Fruit fly (Drosophila melanogaster): ENCODE data around the gene emc.

The emc gene

DNA sequence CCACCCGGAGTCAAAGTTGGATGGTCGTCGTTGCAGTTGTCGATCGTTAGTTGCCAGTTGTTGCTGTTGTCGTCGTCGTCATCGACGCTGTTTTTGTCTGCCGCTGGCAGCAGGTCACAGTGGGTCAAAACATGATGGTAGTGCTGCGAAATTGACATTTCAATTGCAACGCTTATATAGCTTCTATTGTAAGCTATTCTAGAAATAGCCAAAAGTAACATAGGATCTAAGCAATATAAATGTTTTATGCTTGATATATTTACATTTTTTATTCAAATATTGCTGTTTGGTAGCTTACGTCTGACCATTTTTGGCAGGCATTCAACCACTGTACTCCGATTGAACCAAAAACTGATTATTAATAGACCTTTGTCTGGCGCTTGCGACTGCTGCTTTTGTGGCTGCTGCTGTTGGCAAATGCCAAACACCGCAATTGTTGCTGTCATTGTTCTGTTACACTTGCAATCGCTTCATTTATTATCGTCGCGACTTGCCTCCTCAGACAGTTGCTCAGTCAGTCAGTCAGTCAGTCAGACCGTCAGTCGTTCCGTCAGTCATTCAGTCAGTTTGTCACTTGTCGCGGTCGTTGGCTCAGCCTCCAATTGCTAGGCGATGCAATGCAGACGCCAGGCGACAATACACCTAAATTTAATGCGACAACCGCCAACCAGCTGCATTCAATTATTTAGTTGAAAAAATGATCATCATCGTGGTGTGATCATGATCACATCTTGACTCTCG is 42.2 kb downstream of the emc start (continued):
- TF ChIP-seq croc (GFP tag; conservative IDR thresholded peaks at IDR 0.05): peak; percentile 57
- TF ChIP-seq CG1832 (GFP tag; optimal IDR thresholded peaks at IDR 0.05): no peak
- TF ChIP-seq bbx (GFP tag; IDR thresholded peaks at IDR 0.05; ENCODE audit: partially characterized antibody): peak; percentile 67
- TF ChIP-seq wdn (GFP tag; IDR thresholded peaks at IDR 0.05): no peak
- no peak for TF ChIP-seq NC2α (GFP tag; optimal IDR thresholded peaks at IDR 0.05)
- no peak for TF ChIP-seq gt (GFP tag; IDR thresholded peaks at IDR 0.05)
- TF ChIP-seq CG10462 (GFP tag; optimal IDR thresholded peaks at IDR 0.05): no peak
- TF ChIP-seq CG8944 (GFP tag; optimal IDR thresholded peaks at IDR 0.05): no peak
- TF ChIP-seq CG11560 (tag; IDR thresholded peaks at IDR 0.05): no peak
- peak; percentile 6 for TF ChIP-seq Meics (GFP tag; optimal IDR thresholded peaks at IDR 0.05)
- TF ChIP-seq CG11695 (GFP tag; IDR thresholded peaks at IDR 0.05): peak; percentile 67; the same call in 2 of the 3 replicates
- TF ChIP-seq CG17568 (GFP tag; optimal IDR thresholded peaks at IDR 0.05): peak; percentile 60
- no peak for TF ChIP-seq emc (GFP tag; optimal IDR thresholded peaks at IDR 0.05)
- TF ChIP-seq yki (optimal IDR thresholded peaks at IDR 0.05): no peak
- TF ChIP-seq ind (GFP tag; optimal IDR thresholded peaks at IDR 0.05): peak; percentile 33
- TF ChIP-seq CG15514 (GFP tag; optimal IDR thresholded peaks at IDR 0.05): peak; percentile 8
- peak; percentile 15 for TF ChIP-seq Sry-β (GFP tag; optimal IDR thresholded peaks at IDR 0.05)
- TF ChIP-seq CG11504 (tag; optimal IDR thresholded peaks at IDR 0.05): peak; percentile 77
- TF ChIP-seq crc (GFP tag; optimal IDR thresholded peaks at IDR 0.05): no peak
- no peak for TF ChIP-seq cad (GFP tag; optimal IDR thresholded peaks at IDR 0.05)
- no peak for TF ChIP-seq CG11247 (GFP tag; IDR thresholded peaks at IDR 0.05)
- peak; percentile 33 for TF ChIP-seq CG18619 (GFP tag; optimal IDR thresholded peaks at IDR 0.05)
- TF ChIP-seq shn (GFP tag; optimal IDR thresholded peaks at IDR 0.05): peak; percentile 33
- TF ChIP-seq hb (GFP tag; IDR thresholded peaks at IDR 0.05; ENCODE audit: partially characterized antibody): peak; percentile 73; the same call in 2 of the 3 replicates
- TF ChIP-seq D (optimal IDR thresholded peaks at IDR 0.05): no peak
- TF ChIP-seq D (GFP tag; optimal IDR thresholded peaks at IDR 0.05): peak; percentile 72
- TF ChIP-seq CG9797 (GFP tag; optimal IDR thresholded peaks at IDR 0.05): no peak
- peak; percentile 65 for TF ChIP-seq CG7839 (tag; optimal IDR thresholded peaks at IDR 0.05)
- peak; percentile 44 for TF ChIP-seq CG1602 (GFP tag; optimal IDR thresholded peaks at IDR 0.05)
- peak; percentile 36 for TF ChIP-seq CG12744 (GFP tag; optimal IDR thresholded peaks at IDR 0.05)
- TF ChIP-seq CG13894 (tag; optimal IDR thresholded peaks at IDR 0.05): no peak
- TF ChIP-seq CG4730 (GFP tag; IDR thresholded peaks at IDR 0.05): no peak
- TF ChIP-seq pan (optimal IDR thresholded peaks at IDR 0.05): no peak
- peak in 1 of 2 experiments; percentile 65 for TF ChIP-seq pan (GFP tag; optimal IDR thresholded peaks at IDR 0.05 in 1 of 2, IDR thresholded peaks at IDR 0.05 in 1 of 2)
- TF ChIP-seq CG6683 (GFP tag; optimal IDR thresholded peaks at IDR 0.05): no peak
- peak; percentile 65 for TF ChIP-seq grau (tag; optimal IDR thresholded peaks at IDR 0.05)
- peak; percentile 69 for TF ChIP-seq Ptx1 (GFP tag; IDR thresholded peaks at IDR 0.05)
- no peak for TF ChIP-seq unc-4 (GFP tag; IDR thresholded peaks at IDR 0.05; ENCODE audit: partially characterized antibody)
- TF ChIP-seq CG4360 (GFP tag; IDR thresholded peaks at IDR 0.05): peak; percentile 58
- peak; percentile 67 for TF ChIP-seq CG13424 (tag; optimal IDR thresholded peaks at IDR 0.05)
- 0 out of 2 replicates have a peak, but pooled peaks have one; percentile 28 for TF ChIP-seq ttk (GFP tag; IDR thresholded peaks at IDR 0.05)
- no peak for TF ChIP-seq ham (GFP tag; IDR thresholded peaks at IDR 0.05)
- no peak for TF ChIP-seq Kr (GFP tag; optimal IDR thresholded peaks at IDR 0.05)
- TF ChIP-seq Ets65A (GFP tag): peak; percentile 91
- no peak for TF ChIP-seq Poxn (GFP tag; IDR thresholded peaks at IDR 0.05)
- peak; percentile 63 for TF ChIP-seq CG9727 (GFP tag; optimal IDR thresholded peaks at IDR 0.05)
- TF ChIP-seq gce (GFP tag; IDR thresholded peaks at IDR 0.05): 0 out of 3 replicates have a peak, but pooled peaks have one; percentile 25
- TF ChIP-seq Dll (GFP tag; IDR thresholded peaks at IDR 0.05; ENCODE audit: partially characterized antibody): peak; percentile 43; the same call in 1 of the 4 replicates
- TF ChIP-seq grn (GFP tag; optimal IDR thresholded peaks at IDR 0.05): no peak
- peak; percentile 8 for TF ChIP-seq Hmr (GFP tag; optimal IDR thresholded peaks at IDR 0.05)
